Fruit fly (Drosophila melanogaster) whole organism, pupa: ENCODE data around the gene CG14624.

ENCODE experiments used
- CG32121 ChIP-seq: fragments of 200-800 bp; sonication (Bioruptor generic); IDR thresholded peaks from 2 replicates; pipeline ENCODE4 v1.3.6; 2022; ENCODE audit warnings: missing biosample characterization, missing genetic modification characterization
- CG9948 ChIP-seq: fragments of 200-800 bp; sonication (Bioruptor generic); optimal IDR thresholded peaks from 2 replicates; lab custom pipeline; 2018; ENCODE audit warnings: missing biosample characterization, mild to moderate bottlenecking, missing genetic modification characterization, moderate library complexity
- D1 ChIP-seq: fragments of 200-800 bp; sonication (Bioruptor generic); optimal IDR thresholded peaks from 2 replicates; lab custom pipeline; 2018; ENCODE audit warnings: missing biosample characterization, mild to moderate bottlenecking, missing genetic modification characterization, moderate library complexity

- TF ChIP-seq CG9948 (tag; lab: Kevin White, UChicago) (no peak), D1 (tag; lab: Kevin White, UChicago) (no peak), CG32121 (GFP tag; lab: Robert Waterston, UW) (no peak)
Observed at dm6 chrX:1216681-1217080, 10.1 kb downstream of the CG14624 start.
